Fruit fly (Drosophila melanogaster): ENCODE measurements around the gene Srp72.

DNA sequence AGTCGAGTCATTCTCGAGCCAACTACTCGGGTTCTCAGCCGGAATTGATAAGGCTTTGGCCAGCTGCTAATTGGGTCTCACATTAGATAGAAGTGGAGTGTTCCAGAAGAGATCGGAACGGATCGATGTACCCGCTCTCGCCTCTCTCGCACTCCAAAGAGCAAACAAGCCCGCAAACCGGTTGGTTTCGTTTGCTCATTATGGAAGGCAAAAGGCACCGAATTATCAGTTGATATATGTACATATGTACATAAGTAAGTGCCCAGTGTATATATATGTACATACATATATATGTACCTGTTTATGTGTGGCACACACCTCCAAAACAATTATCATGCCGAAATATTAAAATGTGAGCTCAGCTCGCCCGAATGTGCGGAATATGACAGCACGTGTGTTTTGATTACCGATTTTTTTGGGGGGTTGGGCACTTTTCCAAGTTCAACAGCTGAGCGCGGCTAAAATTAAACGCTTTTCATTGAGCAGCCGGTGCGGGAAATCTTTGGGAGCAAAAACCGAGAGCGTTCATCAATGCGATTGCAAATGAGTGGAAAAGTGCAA lies 32.7 kb upstream of the Srp72 start:
- TF ChIP-seq OdsH (GFP tag; optimal IDR thresholded peaks at IDR 0.05): no peak
- TF ChIP-seq CG7368 (GFP tag; optimal IDR thresholded peaks at IDR 0.05): no peak
